Worm (Caenorhabditis elegans) whole organism, L3 larva: ENCODE measurements around the gene K04C2.2.

Experiments
- R02D3.7 ChIP-seq: fragments of 150-350 bp; optimal IDR thresholded peaks from 2 replicates; lab custom pipeline; 2014; ENCODE audit warnings: missing biosample characterization, missing genetic modification characterization
- aly-2 ChIP-seq: fragments of 150-350 bp; optimal IDR thresholded peaks from 2 replicates; lab custom pipeline; 2014; ENCODE audit warnings: missing biosample characterization, missing genetic modification characterization
- elt-1 ChIP-seq: fragments of 150-350 bp; optimal IDR thresholded peaks from 2 replicates; lab custom pipeline; 2014; ENCODE audit warnings: missing biosample characterization, missing genetic modification characterization
- lin-39 ChIP-seq: fragments of 150-350 bp; optimal IDR thresholded peaks from 2 replicates; lab custom pipeline; 2018; ENCODE audit warnings: missing biosample characterization, missing genetic modification reagents, missing genetic modification characterization
- zag-1 ChIP-seq: fragments of 150-350 bp; optimal IDR thresholded peaks from 2 replicates; lab custom pipeline; 2014; ENCODE audit warnings: missing biosample characterization, missing genetic modification characterization

DNA sequence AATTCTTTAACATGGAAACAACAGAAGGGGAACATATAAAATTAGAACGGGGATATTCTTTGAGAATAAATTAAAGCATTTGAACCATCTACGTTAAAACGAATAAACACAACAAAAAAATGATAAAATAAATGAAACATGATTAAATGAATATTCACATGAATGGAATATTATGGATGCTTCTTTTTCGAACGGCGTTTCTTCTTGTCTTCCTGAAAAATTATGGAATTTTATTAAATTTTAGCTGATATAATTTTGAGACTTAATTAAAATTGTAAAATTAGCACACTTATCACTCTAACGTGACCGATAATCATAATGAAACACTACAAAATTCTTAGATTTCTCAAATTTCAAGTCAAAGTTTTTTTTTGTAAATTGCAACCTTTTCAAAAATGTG is 11.0 kb downstream of the K04C2.2 start:
- peak; percentile 9 for TF ChIP-seq aly-2 (tag; lab: Kevin White, UChicago)
- no peak for TF ChIP-seq lin-39 (tag; lab: Kevin White, UChicago)
- TF ChIP-seq zag-1 (tag; lab: Kevin White, UChicago): no peak
- no peak for TF ChIP-seq R02D3.7
- no peak for TF ChIP-seq elt-1 (tag; lab: Kevin White, UChicago)
